Fruit fly (Drosophila melanogaster) Kc167 (cell line): ENCODE measurements around the gene CG2126.

Source experiments
- Myc ChIP-seq: fragments of >200 bp; optimal IDR thresholded peaks from 2 replicates; lab custom pipeline; 2017; ENCODE audit warnings: missing external identifiers
- Sin3A ChIP-seq: fragments of >200 bp; optimal IDR thresholded peaks from 2 replicates; lab custom pipeline; 2018; ENCODE audit warnings: missing external identifiers
- h ChIP-seq: fragments of >200 bp; optimal IDR thresholded peaks from 3 replicates; lab custom pipeline; 2018; ENCODE audit warnings: missing external identifiers
- insv ChIP-seq: fragments of >200 bp; optimal IDR thresholded peaks from 3 replicates; lab custom pipeline; 2018; ENCODE audit warnings: missing external identifiers
- psq ChIP-seq: fragments of >200 bp; optimal IDR thresholded peaks from 2 replicates; lab custom pipeline; 2017; ENCODE audit warnings: missing external identifiers
- ttk ChIP-seq: sonication (Bioruptor generic); optimal IDR thresholded peaks from 2 replicates; lab custom pipeline; 2017; ENCODE audit warnings: missing external identifiers

Gene CG2126

dm6 chr3R:31794457-31794856 is 18.0 kb upstream of the CG2126 start:
- no peak for TF ChIP-seq h (lab: Kevin White, UChicago)
- TF ChIP-seq Sin3A (lab: Kevin White, UChicago) = no peak
- no peak for TF ChIP-seq Myc
- no peak for TF ChIP-seq insv (lab: Kevin White, UChicago)
- TF ChIP-seq ttk (lab: Kevin White, UChicago) = no peak
- TF ChIP-seq psq = no peak

dm6 chr3R:31793664-31794417 is 17.4 kb upstream of the CG2126 start, which contains the start of the genes Mccc1 and Acf:
Mccc1 (minus strand) TSS chr3R:31793907.
Acf (plus strand) TSS chr3R:31793981.
- TF ChIP-seq ttk (lab: Kevin White, UChicago) = no peak
- TF ChIP-seq psq = no peak

- TF ChIP-seq insv (lab: Kevin White, UChicago) (no peak), h (lab: Kevin White, UChicago) (no peak), ttk (lab: Kevin White, UChicago) (no peak), psq (no peak), Myc (no peak), Sin3A (lab: Kevin White, UChicago) (no peak)
Measured at dm6 chr3R:31777482-31778165, 1.2 kb upstream of the CG2126 start.

dm6 chr3R:31771790-31772576 is 4.5 kb downstream of the CG2126 start, which contains the start of the genes betaGlu and sip3:
betaGlu (minus strand) TSS chr3R:31771848.
sip3 (plus strand) TSS chr3R:31772219.
- TF ChIP-seq ttk (lab: Kevin White, UChicago) = no peak
- no peak for TF ChIP-seq Sin3A (lab: Kevin White, UChicago)
- TF ChIP-seq h (lab: Kevin White, UChicago) = no peak
- no peak for TF ChIP-seq Myc
- no peak for TF ChIP-seq psq
- no peak for TF ChIP-seq insv (lab: Kevin White, UChicago)

DNA sequence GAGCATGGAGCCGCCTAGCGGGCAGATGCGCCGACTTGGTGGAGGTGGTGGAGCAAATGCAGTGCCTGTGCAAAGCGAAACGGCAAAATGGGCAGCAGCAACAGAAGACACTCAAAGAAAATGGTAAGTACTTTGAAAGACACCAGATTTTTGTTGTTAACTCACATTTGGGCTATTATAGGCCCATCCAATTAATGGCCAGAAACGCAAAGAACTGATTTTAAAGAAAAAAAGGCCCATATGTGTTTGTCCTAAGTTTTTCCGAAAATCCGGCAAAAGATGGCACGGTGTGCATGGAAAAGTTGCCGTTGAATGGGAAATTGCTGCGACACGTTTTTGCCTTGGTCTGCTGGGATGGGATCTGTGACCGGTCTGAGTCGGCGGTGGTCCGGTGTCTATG is 8.3 kb downstream of the CG2126 start:
- no peak for TF ChIP-seq Sin3A (lab: Kevin White, UChicago)
- no peak for TF ChIP-seq h (lab: Kevin White, UChicago)
- no peak for TF ChIP-seq insv (lab: Kevin White, UChicago)
- no peak for TF ChIP-seq psq
- TF ChIP-seq Myc = no peak
- TF ChIP-seq ttk (lab: Kevin White, UChicago) = no peak

DNA sequence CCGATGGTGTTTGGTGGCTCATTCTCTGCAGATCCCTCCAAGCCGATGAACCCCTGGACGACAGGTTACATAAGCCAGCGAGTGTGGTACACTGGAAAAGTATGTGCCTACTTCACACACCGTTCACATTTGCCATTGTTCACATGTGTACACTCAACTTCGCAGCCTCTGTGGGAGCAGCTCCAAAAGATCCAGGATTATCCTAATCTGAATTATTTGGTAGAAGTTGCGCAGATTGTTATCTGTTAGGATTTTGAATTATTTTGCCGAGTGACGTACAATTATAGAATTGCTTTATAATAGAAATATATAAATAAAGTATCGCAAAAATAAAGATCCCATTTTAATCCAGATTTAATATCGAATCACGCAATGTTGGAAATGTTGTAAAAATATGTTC is 8.9 kb downstream of the CG2126 start:
- TF ChIP-seq h (lab: Kevin White, UChicago) (no peak), Myc (no peak), ttk (lab: Kevin White, UChicago) (no peak), psq (no peak), Sin3A (lab: Kevin White, UChicago) (no peak)

dm6 chr3R:31765145-31765544 is 11.3 kb downstream of the CG2126 start:
- TF ChIP-seq h (lab: Kevin White, UChicago) (no peak), Sin3A (lab: Kevin White, UChicago) (no peak), insv (lab: Kevin White, UChicago) (no peak), ttk (lab: Kevin White, UChicago) (no peak), Myc (no peak), psq (no peak)

dm6 chr3R:31764672-31765071 is 11.8 kb downstream of the CG2126 start, which contains the start of gene CG2150:
CG2150 (minus strand) TSS chr3R:31764772.
- TF ChIP-seq psq = no peak
- no peak for TF ChIP-seq h (lab: Kevin White, UChicago)
- no peak for TF ChIP-seq insv (lab: Kevin White, UChicago)
- no peak for TF ChIP-seq Myc
- TF ChIP-seq ttk (lab: Kevin White, UChicago) = no peak
- no peak for TF ChIP-seq Sin3A (lab: Kevin White, UChicago)

- TF ChIP-seq ttk (lab: Kevin White, UChicago) = no peak
- TF ChIP-seq psq = no peak
- TF ChIP-seq insv (lab: Kevin White, UChicago) = no peak
- no peak for TF ChIP-seq Sin3A (lab: Kevin White, UChicago)
- no peak for TF ChIP-seq h (lab: Kevin White, UChicago)
- no peak for TF ChIP-seq Myc
Measured at dm6 chr3R:31762672-31763071, 13.8 kb downstream of the CG2126 start.

DNA sequence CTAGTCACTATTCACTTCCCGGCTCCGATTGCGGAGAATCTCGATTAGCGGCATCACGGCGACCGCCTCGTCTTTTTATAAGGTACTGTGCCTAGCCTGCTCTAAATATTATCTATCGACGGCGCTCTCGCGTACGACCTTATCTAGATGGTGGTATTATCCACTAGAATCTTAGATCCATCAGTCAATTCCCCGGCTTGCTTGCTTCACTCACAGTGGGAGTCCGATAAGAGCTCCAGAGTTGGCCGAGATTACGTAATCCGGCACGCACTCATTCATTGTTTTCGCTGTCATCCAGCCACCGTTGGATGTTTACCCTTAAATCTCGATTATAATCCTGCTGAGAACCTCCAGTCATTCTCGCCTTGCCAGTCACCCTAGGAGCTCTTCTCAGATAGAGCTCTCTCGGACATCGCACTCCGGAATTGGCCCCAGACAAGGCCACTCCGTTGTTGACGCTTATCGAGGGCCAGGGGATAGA is 14.9 kb downstream of the CG2126 start, which contains the start of gene Smvt:
TSS of gene Smvt (minus strand) at position 51 of the 481 bp plus-strand sequence.
- TF ChIP-seq h (lab: Kevin White, UChicago) (no peak), Myc (no peak), insv (lab: Kevin White, UChicago) (no peak), Sin3A (lab: Kevin White, UChicago) (no peak)

- TF ChIP-seq Sin3A (lab: Kevin White, UChicago) (no peak), psq (no peak), insv (lab: Kevin White, UChicago) (no peak), h (lab: Kevin White, UChicago) (no peak), ttk (lab: Kevin White, UChicago) (no peak), Myc (no peak)
Measured at dm6 chr3R:31758587-31759167, 17.8 kb downstream of the CG2126 start, which contains the start of gene CG2187. CG2187 (minus strand) TSS chr3R:31758637.
